Worm (Caenorhabditis elegans) whole organism, mixed stage, embryonic: ENCODE data around the gene C27D6.15.

Experiments
- ham-2 ChIP-seq: fragments of 200-800 bp; sonication (Bioruptor generic); optimal IDR thresholded peaks from 2 replicates; lab custom pipeline; 2018; ENCODE audit warnings: mild to moderate bottlenecking, missing genetic modification characterization, missing compliant biosample characterization
- lin-32 ChIP-seq: fragments of 200-800 bp; sonication (Bioruptor generic); optimal IDR thresholded peaks from 2 replicates; lab custom pipeline; 2018; ENCODE audit warnings: mild to moderate bottlenecking, missing genetic modification characterization, missing compliant biosample characterization
- nhr-12 ChIP-seq: fragments of 150-350 bp; optimal IDR thresholded peaks from 2 replicates; lab custom pipeline; 2014; ENCODE audit warnings: missing biosample characterization, missing genetic modification characterization
- nhr-76 ChIP-seq: sonication (generic microtip); optimal IDR thresholded peaks from 2 replicates; lab custom pipeline; 2017; ENCODE audit warnings: missing biosample characterization, missing genetic modification characterization
- sptf-1 ChIP-seq: sonication (generic microtip); optimal IDR thresholded peaks from 2 replicates; lab custom pipeline; 2017; ENCODE audit warnings: mild to moderate bottlenecking, missing genetic modification characterization, moderate library complexity, missing compliant biosample characterization
- unc-62 ChIP-seq: fragments of 150-350 bp; optimal IDR thresholded peaks from 2 replicates; lab custom pipeline; 2014; ENCODE audit warnings: missing biosample characterization, missing genetic modification reagents, missing genetic modification characterization
- ztf-11 ChIP-seq: fragments of 150-350 bp; optimal IDR thresholded peaks from 2 replicates; lab custom pipeline; 2014; ENCODE audit warnings: missing biosample characterization, missing genetic modification characterization

DNA sequence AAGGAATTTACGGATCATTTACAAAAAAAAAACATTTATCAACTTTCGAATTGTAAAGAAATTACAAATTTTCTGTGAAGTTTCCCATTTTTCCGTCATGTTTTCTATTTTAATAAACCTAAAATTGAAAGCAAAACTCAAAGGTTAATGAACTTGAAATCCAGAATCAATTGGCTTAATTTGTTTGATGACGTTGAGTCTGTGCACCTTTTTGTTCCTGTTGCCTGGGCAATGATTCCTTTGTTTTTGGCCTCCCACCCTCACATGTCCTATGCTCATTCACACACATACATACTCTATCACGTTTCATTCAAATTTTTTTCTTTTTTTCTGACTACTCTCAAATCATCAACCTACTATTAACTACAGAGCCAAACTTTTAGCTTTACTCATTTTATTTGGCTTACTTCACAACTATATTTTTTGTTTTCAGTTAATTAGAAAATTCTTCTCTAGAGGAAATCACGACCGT is 35.4 kb upstream of the C27D6.15 start, which contains the start of gene F58A6.2:
- TF ChIP-seq nhr-76 (tag; lab: Kevin White, UChicago) (no peak), ztf-11 (tag; lab: Kevin White, UChicago) (no peak), ham-2 (GFP tag; lab: Kevin White, UChicago) (no peak), unc-62 (GFP tag; lab: Kevin White, UChicago) (no peak), lin-32 (GFP tag; lab: Kevin White, UChicago) (no peak), sptf-1 (tag; lab: Kevin White, UChicago) (no peak), nhr-12 (no peak)
